Worm (Caenorhabditis elegans): ENCODE data around the gene ugt-42.

Gene ugt-42

ce11 chrV:631832-632231 lies 15.2 kb upstream of the ugt-42 start:
- TF ChIP-seq blmp-1 (tag; optimal IDR thresholded peaks at IDR 0.05; ENCODE audit: insufficient read depth) (no peak), nhr-129 (tag; optimal IDR thresholded peaks at IDR 0.05) (peak; percentile 15), C34F6.9 (tag; optimal IDR thresholded peaks at IDR 0.05) (peak; percentile 13), sma-9 (GFP tag; optimal IDR thresholded peaks at IDR 0.05) (peak; percentile 24), sma-9 (tag; optimal IDR thresholded peaks at IDR 0.05) (no peak), unc-55 (GFP tag; optimal IDR thresholded peaks at IDR 0.05) (peak; percentile 48)

ce11 chrV:634855-635254 lies 12.1 kb upstream of the ugt-42 start, which contains the start of gene F48G7.10:
TSS of gene F48G7.10 (minus strand) at chrV:634955.
- TF ChIP-seq elt-3 (tag; optimal IDR thresholded peaks at IDR 0.05): no peak
- TF ChIP-seq nhr-21 (tag; optimal IDR thresholded peaks at IDR 0.05): no peak

- TF ChIP-seq crh-2 (tag; optimal IDR thresholded peaks at IDR 0.05) (peak; percentile 47), nhr-129 (tag; optimal IDR thresholded peaks at IDR 0.05) (peak; percentile 21), fos-1 (tag; optimal IDR thresholded peaks at IDR 0.05) (peak; percentile 44), nhr-21 (tag; optimal IDR thresholded peaks at IDR 0.05) (no peak), F13H6.1 (tag; optimal IDR thresholded peaks at IDR 0.05) (no peak), C34F6.9 (tag; optimal IDR thresholded peaks at IDR 0.05) (peak; percentile 4), nhr-25 (tag; optimal IDR thresholded peaks at IDR 0.05) (peak; percentile 25), sma-9 (GFP tag; optimal IDR thresholded peaks at IDR 0.05) (peak; percentile 9), sma-9 (tag; optimal IDR thresholded peaks at IDR 0.05) (no peak), blmp-1 (tag; optimal IDR thresholded peaks at IDR 0.05; ENCODE audit: insufficient read depth) (no peak), gmeb-1 (tag; optimal IDR thresholded peaks at IDR 0.05) (peak; percentile 31), snpc-4 (tag; optimal IDR thresholded peaks at IDR 0.05) (peak; percentile 74)
Measured at ce11 chrV:635630-636029, 11.4 kb upstream of the ugt-42 start.

ce11 chrV:636281-636680 lies 10.7 kb upstream of the ugt-42 start, which contains the start of gene pals-31:
TSS of gene pals-31 (plus strand) at chrV:636581.
- TF ChIP-seq skn-1 (tag; optimal IDR thresholded peaks at IDR 0.05) (no peak), ztf-4 (tag; optimal IDR thresholded peaks at IDR 0.05) (no peak), egl-27 (tag; optimal IDR thresholded peaks at IDR 0.05) (no peak), unc-62 (GFP tag; optimal IDR thresholded peaks at IDR 0.05) (no peak), nhr-10 (tag; optimal IDR thresholded peaks at IDR 0.05) (no peak), alr-1 (tag; optimal IDR thresholded peaks at IDR 0.05) (no peak), lsy-2 (tag; optimal IDR thresholded peaks at IDR 0.05) (no peak), unc-55 (GFP tag; optimal IDR thresholded peaks at IDR 0.05) (no peak), mab-5 (tag; optimal IDR thresholded peaks at IDR 0.05) (no peak), nhr-129 (tag; optimal IDR thresholded peaks at IDR 0.05) (no peak), ztf-11 (tag; optimal IDR thresholded peaks at IDR 0.05) (no peak), ZK546.5 (tag; optimal IDR thresholded peaks at IDR 0.05) (no peak), sma-9 (GFP tag; optimal IDR thresholded peaks at IDR 0.05) (no peak), sma-9 (tag; optimal IDR thresholded peaks at IDR 0.05) (no peak), elt-3 (tag; optimal IDR thresholded peaks at IDR 0.05) (no peak), gmeb-1 (tag; optimal IDR thresholded peaks at IDR 0.05) (no peak)

- TF ChIP-seq nhr-12 (tag; optimal IDR thresholded peaks at IDR 0.05) (no peak), C34F6.9 (tag; optimal IDR thresholded peaks at IDR 0.05) (no peak), elt-1 (tag; optimal IDR thresholded peaks at IDR 0.05) (no peak), unc-55 (GFP tag; optimal IDR thresholded peaks at IDR 0.05) (no peak), unc-39 (tag; optimal IDR thresholded peaks at IDR 0.05) (no peak), nhr-10 (tag; optimal IDR thresholded peaks at IDR 0.05) (no peak)
Measured at ce11 chrV:638328-638727, 8.7 kb upstream of the ugt-42 start, which contains the start of gene srj-37. TSS of gene srj-37 (plus strand) at chrV:638628.

ce11 chrV:642750-643149 lies 4.2 kb upstream of the ugt-42 start, which contains the start of gene nhr-190:
TSS of gene nhr-190 (minus strand) at chrV:642924.
- TF ChIP-seq ama-1 (optimal IDR thresholded peaks at IDR 0.05) (no peak), zag-1 (tag; optimal IDR thresholded peaks at IDR 0.05) (no peak), mbf-1 (tag; optimal IDR thresholded peaks at IDR 0.05) (no peak), aly-2 (tag; optimal IDR thresholded peaks at IDR 0.05) (no peak), blmp-1 (tag; optimal IDR thresholded peaks at IDR 0.05; ENCODE audit: insufficient read depth) (no peak), skn-1 (tag; optimal IDR thresholded peaks at IDR 0.05) (no peak), nhr-129 (tag; optimal IDR thresholded peaks at IDR 0.05) (peak; percentile 35), nhr-23 (tag; optimal IDR thresholded peaks at IDR 0.05) (no peak), sma-9 (GFP tag; optimal IDR thresholded peaks at IDR 0.05) (peak; percentile 12), sma-9 (tag; optimal IDR thresholded peaks at IDR 0.05) (no peak), C34F6.9 (tag; optimal IDR thresholded peaks at IDR 0.05) (peak; percentile 32)

All from whole organism, L2 larva.